Worm (Caenorhabditis elegans) whole organism, mixed stage, embryonic: Measurements from ENCODE around the gene tomm-40.

ENCODE experiments used
- M03D4.4 ChIP-seq: sonication (generic microtip); optimal IDR thresholded peaks from 2 replicates; lab custom pipeline; 2017; ENCODE audit warnings: mild to moderate bottlenecking, missing genetic modification characterization, missing compliant biosample characterization
- bed-3 ChIP-seq: fragments of 200-800 bp; sonication (Bioruptor generic); optimal IDR thresholded peaks from 3 replicates; lab custom pipeline; 2018; ENCODE audit warnings: mild to moderate bottlenecking, missing genetic modification characterization, moderate library complexity, missing compliant biosample characterization
- blmp-1 ChIP-seq: fragments of 150-350 bp; optimal IDR thresholded peaks from 2 replicates; lab custom pipeline; 2014; ENCODE audit warnings: missing biosample characterization, missing genetic modification characterization
- ceh-39 ChIP-seq: fragments of 150-350 bp; optimal IDR thresholded peaks from 2 replicates; lab custom pipeline; 2014; ENCODE audit warnings: missing biosample characterization, missing genetic modification characterization
- ceh-43 ChIP-seq: fragments of 200-800 bp; sonication (Bioruptor generic); optimal IDR thresholded peaks from 2 replicates; lab custom pipeline; 2018; ENCODE audit warnings: mild to moderate bottlenecking, missing genetic modification characterization, moderate library complexity, missing compliant biosample characterization
- ceh-83 ChIP-seq: fragments of 200-800 bp; sonication (Bioruptor generic); optimal IDR thresholded peaks from 2 replicates; lab custom pipeline; 2018; ENCODE audit warnings: mild to moderate bottlenecking, missing genetic modification characterization, missing compliant biosample characterization
- ces-1 ChIP-seq: fragments of 150-350 bp; optimal IDR thresholded peaks from 2 replicates; lab custom pipeline; 2014; ENCODE audit warnings: missing biosample characterization, missing genetic modification reagents, missing genetic modification characterization
- cnd-1 ChIP-seq: fragments of 200-800 bp; sonication (Bioruptor generic); optimal IDR thresholded peaks from 2 replicates; lab custom pipeline; 2018; ENCODE audit warnings: mild to moderate bottlenecking, missing genetic modification characterization, missing compliant biosample characterization
- drap-1 ChIP-seq: fragments of 200-800 bp; sonication (Bioruptor generic); optimal IDR thresholded peaks from 3 replicates; lab custom pipeline; 2018; ENCODE audit warnings: mild to moderate bottlenecking, missing genetic modification characterization, missing compliant biosample characterization
- elt-1 ChIP-seq: sonication (generic microtip); optimal IDR thresholded peaks from 2 replicates; lab custom pipeline; 2017; ENCODE audit warnings: missing genetic modification characterization, mild to moderate bottlenecking, missing compliant biosample characterization, antibody characterized with exemption, moderate library complexity, borderline replicate concordance; ENCODE audit not compliant: insufficient read depth
- elt-3 ChIP-seq: fragments of 150-350 bp; optimal IDR thresholded peaks from 2 replicates; lab custom pipeline; 2014; ENCODE audit warnings: missing biosample characterization, missing genetic modification characterization
- flh-1 ChIP-seq: fragments of 200-800 bp; sonication (Bioruptor generic); optimal IDR thresholded peaks from 2 replicates; lab custom pipeline; 2018; ENCODE audit warnings: mild to moderate bottlenecking, missing genetic modification characterization, moderate library complexity, missing compliant biosample characterization
- ham-2 ChIP-seq: fragments of 200-800 bp; sonication (Bioruptor generic); optimal IDR thresholded peaks from 2 replicates; lab custom pipeline; 2018; ENCODE audit warnings: mild to moderate bottlenecking, missing genetic modification characterization, missing compliant biosample characterization
- hlh-1 ChIP-seq: fragments of 150-350 bp; optimal IDR thresholded peaks from 2 replicates; lab custom pipeline; 2014; ENCODE audit warnings: missing biosample characterization, missing genetic modification reagents, missing genetic modification characterization
- lin-13 ChIP-seq: fragments of 150-350 bp; optimal IDR thresholded peaks from 2 replicates; lab custom pipeline; 2014; ENCODE audit warnings: missing biosample characterization, missing genetic modification characterization
- lin-32 ChIP-seq: fragments of 200-800 bp; sonication (Bioruptor generic); optimal IDR thresholded peaks from 2 replicates; lab custom pipeline; 2018; ENCODE audit warnings: mild to moderate bottlenecking, missing genetic modification characterization, missing compliant biosample characterization
- lsy-2 ChIP-seq: fragments of 150-350 bp; optimal IDR thresholded peaks from 2 replicates; lab custom pipeline; 2014; ENCODE audit warnings: missing biosample characterization, missing genetic modification characterization
- mab-5 ChIP-seq: fragments of 150-350 bp; optimal IDR thresholded peaks from 2 replicates; lab custom pipeline; 2014; ENCODE audit warnings: missing biosample characterization, missing genetic modification characterization
- mep-1 ChIP-seq: fragments of 150-350 bp; optimal IDR thresholded peaks from 2 replicates; lab custom pipeline; 2017; ENCODE audit warnings: missing biosample characterization, missing genetic modification reagents, missing genetic modification characterization, inconsistent platforms
- mls-2 ChIP-seq: sonication (generic microtip); optimal IDR thresholded peaks from 2 replicates; lab custom pipeline; 2016; ENCODE audit warnings: mild to moderate bottlenecking, missing genetic modification characterization, moderate library complexity, missing compliant biosample characterization
- nhr-237 ChIP-seq: fragments of 150-350 bp; optimal IDR thresholded peaks from 2 replicates; lab custom pipeline; 2014; ENCODE audit warnings: missing biosample characterization, missing genetic modification characterization
- nhr-28 ChIP-seq: fragments of 150-350 bp; optimal IDR thresholded peaks from 2 replicates; lab custom pipeline; 2014; ENCODE audit warnings: missing biosample characterization, missing genetic modification characterization
- nhr-76 ChIP-seq: sonication (generic microtip); optimal IDR thresholded peaks from 2 replicates; lab custom pipeline; 2017; ENCODE audit warnings: missing biosample characterization, missing genetic modification characterization
- pha-4 ChIP-seq: fragments of 150-350 bp; optimal IDR thresholded peaks from 2 replicates; lab custom pipeline; 2018; ENCODE audit warnings: missing biosample characterization, missing genetic modification reagents, missing genetic modification characterization
- sem-2 ChIP-seq: fragments of 200-800 bp; sonication (Bioruptor generic); optimal IDR thresholded peaks from 2 replicates; lab custom pipeline; 2018; ENCODE audit warnings: mild to moderate bottlenecking, missing genetic modification characterization, missing compliant biosample characterization
- unc-120 ChIP-seq: sonication (generic microtip); optimal IDR thresholded peaks from 2 replicates; lab custom pipeline; 2017; ENCODE audit warnings: missing genetic modification characterization, missing compliant biosample characterization; ENCODE audit not compliant: poor library complexity, severe bottlenecking
- unc-39 ChIP-seq: fragments of 150-350 bp; optimal IDR thresholded peaks from 2 replicates; lab custom pipeline; 2014; ENCODE audit warnings: missing biosample characterization, missing genetic modification characterization
- unc-62 ChIP-seq: fragments of 150-350 bp; optimal IDR thresholded peaks from 2 replicates; lab custom pipeline; 2014; ENCODE audit warnings: missing biosample characterization, missing genetic modification reagents, missing genetic modification characterization
- zip-8 ChIP-seq: fragments of 150-350 bp; optimal IDR thresholded peaks from 2 replicates; lab custom pipeline; 2014; ENCODE audit warnings: missing biosample characterization, missing genetic modification characterization
- ztf-11 ChIP-seq: fragments of 150-350 bp; optimal IDR thresholded peaks from 2 replicates; lab custom pipeline; 2014; ENCODE audit warnings: missing biosample characterization, missing genetic modification characterization

The tomm-40 gene

ce11 chrII:8931405-8932149, 41.8 kb downstream of the tomm-40 start:
- no peak for TF ChIP-seq mab-5 (tag; lab: Kevin White, UChicago)
- TF ChIP-seq nhr-28, result no peak
- TF ChIP-seq unc-120 (tag; lab: Kevin White, UChicago), result no peak
- TF ChIP-seq hlh-1 (tag; lab: Kevin White, UChicago), result no peak
- TF ChIP-seq ceh-83 (GFP tag; lab: Kevin White, UChicago), result no peak
- TF ChIP-seq bed-3 (GFP tag; lab: Kevin White, UChicago), result no peak
- no peak for TF ChIP-seq nhr-237
- TF ChIP-seq ceh-39 (tag; lab: Kevin White, UChicago), result no peak
- TF ChIP-seq ceh-43 (GFP tag; lab: Kevin White, UChicago), result no peak
- no peak for TF ChIP-seq lsy-2 (tag; lab: Kevin White, UChicago)
- no peak for TF ChIP-seq cnd-1 (tag; lab: Kevin White, UChicago)
- TF ChIP-seq drap-1 (GFP tag; lab: Kevin White, UChicago), result no peak
- TF ChIP-seq zip-8 (tag; lab: Kevin White, UChicago), result no peak
- no peak for TF ChIP-seq lin-13 (tag; lab: Kevin White, UChicago)
- no peak for TF ChIP-seq unc-39 (tag; lab: Kevin White, UChicago)

ce11 chrII:8930763-8931162, 42.6 kb downstream of the tomm-40 start, which contains the start of gene enol-1:
TSS of gene enol-1 (plus strand) at chrII:8930997.
- no peak for TF ChIP-seq blmp-1 (tag; lab: Kevin White, UChicago)
- no peak for TF ChIP-seq unc-39 (tag; lab: Kevin White, UChicago)
- TF ChIP-seq elt-1, result no peak
- TF ChIP-seq M03D4.4 (tag; lab: Kevin White, UChicago), result no peak
- no peak for TF ChIP-seq nhr-76 (tag; lab: Kevin White, UChicago)
- TF ChIP-seq nhr-237, result no peak
- no peak for TF ChIP-seq ztf-11
- TF ChIP-seq unc-120 (tag; lab: Kevin White, UChicago), result no peak
- no peak for TF ChIP-seq mls-2
- no peak for TF ChIP-seq drap-1 (GFP tag; lab: Kevin White, UChicago)
- no peak for TF ChIP-seq zip-8 (tag; lab: Kevin White, UChicago)
- no peak for TF ChIP-seq ham-2 (GFP tag; lab: Kevin White, UChicago)
- no peak for TF ChIP-seq unc-62 (GFP tag; lab: Kevin White, UChicago)
- no peak for TF ChIP-seq cnd-1 (tag; lab: Kevin White, UChicago)
- no peak for TF ChIP-seq lin-32 (GFP tag; lab: Kevin White, UChicago)
- no peak for TF ChIP-seq ceh-43 (GFP tag; lab: Kevin White, UChicago)
- no peak for TF ChIP-seq pha-4 (tag; lab: Kevin White, UChicago)

DNA sequence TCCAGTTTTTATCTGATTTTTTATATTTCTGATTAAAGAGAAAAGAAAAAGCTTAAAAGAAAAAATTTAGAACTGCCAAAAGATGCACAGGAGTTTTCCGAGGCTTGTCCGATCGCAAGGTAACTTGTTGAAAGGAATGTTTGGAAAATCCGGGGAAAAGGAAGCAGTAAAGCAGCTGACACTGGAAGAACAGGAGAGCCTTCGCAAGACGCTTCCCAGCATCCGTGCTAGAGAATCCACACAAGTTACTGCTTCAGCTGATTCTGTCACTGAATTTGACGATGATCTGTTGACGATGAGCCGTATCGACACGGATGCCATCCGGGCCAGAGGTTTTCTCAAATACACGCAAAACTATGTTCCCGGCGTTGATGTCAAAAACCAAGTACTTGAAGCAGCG, 43.6 kb downstream of the tomm-40 start, which contains the start of gene mrpl-50:
TSS of gene mrpl-50 (plus strand) at position 71 of the 400 bp plus-strand sequence.
- no peak for TF ChIP-seq ces-1 (GFP tag; lab: Kevin White, UChicago)
- TF ChIP-seq bed-3 (GFP tag; lab: Kevin White, UChicago), result no peak
- TF ChIP-seq flh-1, result no peak
- no peak for TF ChIP-seq mep-1 (tag; lab: Kevin White, UChicago)
- no peak for TF ChIP-seq lsy-2 (tag; lab: Kevin White, UChicago)
- TF ChIP-seq mls-2, result no peak
- no peak for TF ChIP-seq blmp-1 (tag; lab: Kevin White, UChicago)
- TF ChIP-seq M03D4.4 (tag; lab: Kevin White, UChicago), result no peak
- no peak for TF ChIP-seq sem-2 (GFP tag; lab: Kevin White, UChicago)
- TF ChIP-seq drap-1 (GFP tag; lab: Kevin White, UChicago), result no peak
- TF ChIP-seq, all 35 proteins: peak for 0

DNA sequence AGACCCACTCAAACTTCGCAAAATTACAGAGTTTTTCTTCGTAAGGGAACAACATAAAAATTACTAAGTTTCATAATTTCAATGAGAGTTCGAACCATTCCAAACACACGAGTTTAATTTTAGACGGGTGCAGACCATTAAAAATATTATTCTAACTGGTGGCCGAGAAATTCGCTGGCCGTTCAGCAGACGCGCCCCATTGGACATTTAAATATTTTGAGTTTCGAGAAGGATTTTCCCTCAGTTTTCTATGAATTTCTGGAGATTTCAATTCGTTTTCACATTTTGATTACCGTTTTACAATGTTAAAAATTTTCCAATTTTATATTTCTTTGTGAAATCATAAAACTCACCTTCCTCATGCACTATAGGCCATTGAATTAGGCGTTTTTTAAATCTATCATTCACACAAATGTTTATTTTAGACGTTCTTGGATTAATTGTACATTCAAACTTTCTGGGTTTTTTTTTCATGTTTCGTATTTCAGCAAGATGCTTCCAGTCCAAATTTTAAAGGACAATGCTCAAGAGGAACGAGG, 46.0 kb downstream of the tomm-40 start, which contains the start of gene cct-2:
TSS of gene cct-2 (plus strand) at position 489 of the 539 bp plus-strand sequence.
- TF ChIP-seq nhr-237 (peak; percentile 32), elt-3 (tag; lab: Kevin White, UChicago) (no peak), lsy-2 (tag; lab: Kevin White, UChicago) (peak; percentile 30), mep-1 (tag; lab: Kevin White, UChicago) (peak; percentile 22), pha-4 (tag; lab: Kevin White, UChicago) (peak; percentile 4), ces-1 (GFP tag; lab: Kevin White, UChicago) (peak; percentile 41)
